Fruit fly (Drosophila melanogaster): Measurements from ENCODE around the gene CG9588.

DNA sequence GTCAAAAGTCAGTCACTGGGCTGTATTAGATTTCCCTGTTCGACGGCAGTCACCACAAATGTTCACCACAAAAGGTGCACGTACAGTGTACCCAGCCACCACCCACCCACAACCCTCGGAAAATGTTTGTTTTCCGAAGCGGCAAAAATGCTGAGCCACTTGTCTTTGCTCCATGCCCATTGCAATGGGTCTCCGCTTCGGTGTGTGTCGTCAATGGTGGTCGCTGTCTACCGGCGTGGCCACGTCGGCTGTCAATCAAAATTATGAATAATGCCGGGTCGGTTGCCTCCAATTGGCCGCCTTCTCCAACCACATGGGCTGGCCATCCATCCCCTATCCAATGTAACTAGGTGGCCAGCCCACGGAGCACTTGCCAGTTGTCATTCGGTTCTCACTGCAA is 23.7 kb upstream of the CG9588 start, which contains the start of gene ninaB:
- TF ChIP-seq CG8478 (optimal IDR thresholded peaks at IDR 0.05) (no peak), CTCF (optimal IDR thresholded peaks at IDR 0.05) (no peak)
